Fruit fly (Drosophila melanogaster): ENCODE measurements around the gene CG10845.
A peak's percentile ranks its signal among the peaks of the same experiment; 100 is the strongest.

The CG10845 gene

DNA sequence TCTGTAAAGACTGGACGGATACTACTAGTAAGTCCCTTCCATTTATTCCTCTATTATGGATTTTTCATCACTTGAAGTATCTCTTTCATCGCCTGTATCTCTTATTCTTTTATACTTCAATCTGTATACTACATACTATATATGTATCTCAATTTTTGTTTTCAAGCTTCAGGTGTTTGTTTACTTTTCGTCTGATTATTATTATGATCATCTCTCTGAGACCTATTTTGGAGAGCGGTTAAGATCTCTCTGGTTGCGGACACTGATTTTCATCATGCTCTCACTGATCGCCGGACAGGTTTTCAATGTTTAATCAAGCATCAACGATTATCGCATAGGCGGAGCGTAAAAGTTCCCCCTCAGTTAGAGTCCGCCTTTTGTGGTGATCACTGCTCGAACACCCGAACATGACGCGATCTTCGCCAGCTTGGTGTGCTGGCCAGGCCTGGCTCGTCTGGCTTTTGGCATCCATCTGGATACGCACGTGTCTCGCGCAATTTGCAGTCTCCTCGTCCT lies 38.3 kb upstream of the CG10845 start, which contains the start of gene CG7016:
Gene CG7016, plus strand, starts transcription at position 358 of the 516 bp plus-strand sequence.
- TF ChIP-seq Pif1A (GFP tag; optimal IDR thresholded peaks at IDR 0.05), result no peak
- no peak for TF ChIP-seq CG14655 (GFP tag; optimal IDR thresholded peaks at IDR 0.05)
- TF ChIP-seq CG15710 (tag; optimal IDR thresholded peaks at IDR 0.05), result no peak
- no peak for TF ChIP-seq CG8301 (tag; optimal IDR thresholded peaks at IDR 0.05)
- no peak for TF ChIP-seq fd96Ca (GFP tag; IDR thresholded peaks at IDR 0.05)
- TF ChIP-seq CG4496 (GFP tag; IDR thresholded peaks at IDR 0.05), result no peak
- TF ChIP-seq gl (tag; optimal IDR thresholded peaks at IDR 0.05), result no peak
- no peak for TF ChIP-seq Snoo (tag; optimal IDR thresholded peaks at IDR 0.05)
- no peak for TF ChIP-seq CG13204 (GFP tag; optimal IDR thresholded peaks at IDR 0.05)
- no peak for TF ChIP-seq rn (GFP tag; IDR thresholded peaks at IDR 0.05)
- no peak for TF ChIP-seq EcR (GFP tag; optimal IDR thresholded peaks at IDR 0.05)
- TF ChIP-seq Ets98B (GFP tag; IDR thresholded peaks at IDR 0.05), result no peak
- TF ChIP-seq CG12605 (GFP tag; IDR thresholded peaks at IDR 0.05), result no peak
- no peak for TF ChIP-seq D1 (tag; optimal IDR thresholded peaks at IDR 0.05)
- TF ChIP-seq CG8159 (tag; optimal IDR thresholded peaks at IDR 0.05), result no peak

- TF ChIP-seq Snoo (tag; optimal IDR thresholded peaks at IDR 0.05), result no peak
- TF ChIP-seq CG14655 (GFP tag; optimal IDR thresholded peaks at IDR 0.05), result no peak
- no peak for TF ChIP-seq CG8159 (tag; optimal IDR thresholded peaks at IDR 0.05)
- TF ChIP-seq gl (tag; optimal IDR thresholded peaks at IDR 0.05), result no peak
- no peak for TF ChIP-seq Pif1B (GFP tag; optimal IDR thresholded peaks at IDR 0.05)
- TF ChIP-seq CG34367 (tag; optimal IDR thresholded peaks at IDR 0.05), result no peak
- TF ChIP-seq Ets98B (GFP tag; IDR thresholded peaks at IDR 0.05), result no peak
- no peak for TF ChIP-seq CG12605 (GFP tag; IDR thresholded peaks at IDR 0.05)
These were observed 37.0 kb upstream of the CG10845 start for dm6 chr3R:24863894-24864293.

DNA sequence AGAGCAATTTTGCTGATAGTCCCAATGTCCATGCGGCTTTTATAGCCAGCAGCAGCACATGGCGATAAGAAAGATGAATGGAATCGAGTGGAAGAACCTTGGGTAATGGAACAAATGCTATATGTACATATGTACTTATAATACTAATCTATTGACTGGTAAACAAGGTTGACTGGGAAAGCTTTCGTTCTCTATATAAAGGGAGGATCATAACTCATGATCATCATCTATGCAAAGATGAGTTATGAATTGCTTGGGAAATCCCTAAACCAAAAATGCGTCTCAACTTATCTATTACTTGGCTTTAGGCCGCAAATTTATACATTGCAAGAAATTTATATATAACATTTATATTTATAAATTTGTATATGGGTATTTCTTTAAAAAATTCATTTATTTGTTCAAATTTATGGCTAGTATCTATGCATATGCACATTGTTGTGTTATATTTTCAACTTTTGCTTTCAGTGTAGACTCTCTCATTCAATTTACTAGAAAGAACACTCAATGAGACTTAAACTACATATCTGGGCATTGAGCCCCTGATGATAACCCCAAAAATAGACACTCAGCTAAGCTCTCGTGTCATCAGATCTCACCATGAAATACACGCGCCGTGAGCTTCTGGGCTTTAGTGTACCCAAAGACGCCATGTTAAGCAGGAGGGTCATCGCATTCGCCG lies 36.1 kb upstream of the CG10845 start, which contains the start of the genes Srg1 and Elal:
Gene Srg1, minus strand, starts transcription at position 14 of the 682 bp plus-strand sequence.
Gene Elal, plus strand, starts transcription at position 632 of the 682 bp plus-strand sequence.
- TF ChIP-seq Ets98B (GFP tag; IDR thresholded peaks at IDR 0.05) (no peak), fd96Ca (GFP tag; IDR thresholded peaks at IDR 0.05) (no peak), CG32121 (GFP tag; IDR thresholded peaks at IDR 0.05) (no peak), Pif1B (GFP tag; optimal IDR thresholded peaks at IDR 0.05) (no peak), gl (tag; optimal IDR thresholded peaks at IDR 0.05) (no peak), CG8301 (tag; optimal IDR thresholded peaks at IDR 0.05) (no peak), CG8159 (tag; optimal IDR thresholded peaks at IDR 0.05) (peak; percentile 21), CG13204 (GFP tag; optimal IDR thresholded peaks at IDR 0.05) (no peak), D1 (tag; optimal IDR thresholded peaks at IDR 0.05) (no peak), rn (GFP tag; IDR thresholded peaks at IDR 0.05) (no peak), CG12605 (GFP tag; IDR thresholded peaks at IDR 0.05) (no peak), EcR (GFP tag; optimal IDR thresholded peaks at IDR 0.05) (no peak), CG34367 (tag; optimal IDR thresholded peaks at IDR 0.05) (no peak), CG17806 (tag; optimal IDR thresholded peaks at IDR 0.05) (peak; percentile 13), CG15710 (tag; optimal IDR thresholded peaks at IDR 0.05) (peak; percentile 4), Pif1A (GFP tag; optimal IDR thresholded peaks at IDR 0.05) (no peak), CG4496 (GFP tag; IDR thresholded peaks at IDR 0.05) (0 out of 3 replicates have a peak, but pooled peaks have one; percentile 33), CG10348 (GFP tag; IDR thresholded peaks at IDR 0.05) (no peak), CG9948 (tag; optimal IDR thresholded peaks at IDR 0.05) (peak; percentile 29), CG14655 (GFP tag; optimal IDR thresholded peaks at IDR 0.05) (no peak), Snoo (tag; optimal IDR thresholded peaks at IDR 0.05) (no peak)

- no peak for TF ChIP-seq CG15710 (tag; optimal IDR thresholded peaks at IDR 0.05)
- no peak for TF ChIP-seq Snoo (tag; optimal IDR thresholded peaks at IDR 0.05)
- TF ChIP-seq D1 (tag; optimal IDR thresholded peaks at IDR 0.05), result no peak
- TF ChIP-seq Pif1B (GFP tag; optimal IDR thresholded peaks at IDR 0.05), result no peak
- no peak for TF ChIP-seq CG8159 (tag; optimal IDR thresholded peaks at IDR 0.05)
- no peak for TF ChIP-seq CG13204 (GFP tag; optimal IDR thresholded peaks at IDR 0.05)
- TF ChIP-seq CG32121 (GFP tag; IDR thresholded peaks at IDR 0.05), result no peak
- TF ChIP-seq CG4496 (GFP tag; IDR thresholded peaks at IDR 0.05), result no peak
- TF ChIP-seq CG14655 (GFP tag; optimal IDR thresholded peaks at IDR 0.05), result no peak
- TF ChIP-seq fd96Ca (GFP tag; IDR thresholded peaks at IDR 0.05), result no peak
- no peak for TF ChIP-seq Ets98B (GFP tag; IDR thresholded peaks at IDR 0.05)
- no peak for TF ChIP-seq EcR (GFP tag; optimal IDR thresholded peaks at IDR 0.05)
These were observed 33.9 kb upstream of the CG10845 start for dm6 chr3R:24866976-24867375.

DNA sequence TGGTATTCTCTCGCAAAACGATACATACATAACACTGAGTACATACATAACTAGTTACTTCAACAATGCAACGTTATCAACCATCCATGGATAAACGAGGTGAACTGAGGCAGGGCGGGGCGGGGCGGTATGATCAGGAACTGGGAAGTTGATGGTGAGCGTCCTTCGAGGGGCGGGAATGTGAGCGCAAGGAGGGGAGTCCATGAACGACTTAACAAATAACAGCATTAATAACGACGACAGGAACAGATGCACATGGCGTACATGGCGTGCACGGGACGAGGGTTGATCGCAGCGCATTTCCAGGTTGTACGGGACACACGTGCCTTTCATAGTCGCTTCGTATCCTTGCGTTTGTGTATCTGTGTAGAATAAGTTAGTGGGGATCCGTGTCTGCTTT lies 33.0 kb upstream of the CG10845 start:
- TF ChIP-seq D1 (tag; optimal IDR thresholded peaks at IDR 0.05), result no peak
- no peak for TF ChIP-seq CG14655 (GFP tag; optimal IDR thresholded peaks at IDR 0.05)
- no peak for TF ChIP-seq CG12605 (GFP tag; IDR thresholded peaks at IDR 0.05)
- no peak for TF ChIP-seq CG15710 (tag; optimal IDR thresholded peaks at IDR 0.05)
- TF ChIP-seq EcR (GFP tag; optimal IDR thresholded peaks at IDR 0.05), result no peak
- no peak for TF ChIP-seq CG8301 (tag; optimal IDR thresholded peaks at IDR 0.05)
- TF ChIP-seq CG17806 (tag; optimal IDR thresholded peaks at IDR 0.05), result no peak
- no peak for TF ChIP-seq Pif1A (GFP tag; optimal IDR thresholded peaks at IDR 0.05)
- TF ChIP-seq CG8159 (tag; optimal IDR thresholded peaks at IDR 0.05), result no peak
- TF ChIP-seq CG4496 (GFP tag; IDR thresholded peaks at IDR 0.05), result no peak
- no peak for TF ChIP-seq CG32121 (GFP tag; IDR thresholded peaks at IDR 0.05)
- no peak for TF ChIP-seq Snoo (tag; optimal IDR thresholded peaks at IDR 0.05)
